Worm (Caenorhabditis elegans) whole organism, young adult: ENCODE results near the gene C33A12.3.

Experiments
- B0261.1 ChIP-seq: sonication (generic microtip); optimal IDR thresholded peaks from 2 replicates; lab custom pipeline; 2016; ENCODE audit warnings: mild to moderate bottlenecking, missing genetic modification characterization, moderate library complexity, missing compliant biosample characterization
- B0336.3 ChIP-seq: fragments of 200-800 bp; sonication (Bioruptor generic); IDR thresholded peaks from 2 replicates; pipeline ENCODE4 v1.3.6; 2022; ENCODE audit warnings: missing genetic modification characterization, missing compliant biosample characterization
- C17E4.6 ChIP-seq: fragments of 200-800 bp; sonication (Bioruptor generic); IDR thresholded peaks from 2 replicates; pipeline ENCODE4 v1.3.6; 2022; ENCODE audit warnings: missing genetic modification reagents, missing genetic modification characterization, missing compliant biosample characterization
- F10E7.11 ChIP-seq: sonication (generic microtip); optimal IDR thresholded peaks from 2 replicates; lab custom pipeline; 2017; ENCODE audit warnings: mild to moderate bottlenecking, missing genetic modification characterization, moderate library complexity, missing compliant biosample characterization
- F22D6.2 ChIP-seq: sonication (generic microtip); optimal IDR thresholded peaks from 2 replicates; lab custom pipeline; 2016; ENCODE audit warnings: mild to moderate bottlenecking, missing genetic modification characterization, missing compliant biosample characterization
- F33H1.4 ChIP-seq: fragments of 200-800 bp; sonication (Bioruptor generic); IDR thresholded peaks from 2 replicates; pipeline ENCODE4 v1.3.6; 2022; ENCODE audit warnings: missing genetic modification reagents, missing genetic modification characterization, missing compliant biosample characterization
- F37B4.10 ChIP-seq: fragments of 200-800 bp; sonication (Bioruptor generic); IDR thresholded peaks from 2 replicates; pipeline ENCODE4 v1.3.6; 2022; ENCODE audit warnings: missing genetic modification characterization, missing compliant biosample characterization
- F49E8.2 ChIP-seq: sonication (generic microtip); optimal IDR thresholded peaks from 3 replicates; lab custom pipeline; 2017; ENCODE audit warnings: missing genetic modification characterization, mild to moderate bottlenecking, missing compliant biosample characterization, antibody characterized with exemption, moderate library complexity; ENCODE audit not compliant: insufficient read depth
- F52B5.7 ChIP-seq: sonication (generic microtip); optimal IDR thresholded peaks from 2 replicates; lab custom pipeline; 2016; ENCODE audit warnings: mild to moderate bottlenecking, missing genetic modification characterization, missing compliant biosample characterization
- F55B11.4 ChIP-seq: sonication (generic microtip); optimal IDR thresholded peaks from 2 replicates; lab custom pipeline; 2016; ENCODE audit warnings: missing compliant biosample characterization, missing genetic modification characterization, borderline replicate concordance; ENCODE audit not compliant: insufficient read depth
- K11D2.4 ChIP-seq: fragments of 200-800 bp; sonication (Bioruptor generic); IDR thresholded peaks from 2 replicates; pipeline ENCODE4 v1.3.6; 2022; ENCODE audit warnings: missing genetic modification reagents, missing genetic modification characterization, missing compliant biosample characterization
- T26A5.8 ChIP-seq: sonication (generic microtip); optimal IDR thresholded peaks from 2 replicates; lab custom pipeline; 2016; ENCODE audit warnings: missing genetic modification characterization, missing compliant biosample characterization
- Y53G8AR.9 ChIP-seq: fragments of 200-800 bp; sonication (Bioruptor generic); conservative IDR thresholded peaks from 2 replicates; pipeline ENCODE4 v1.3.6; 2022; ENCODE audit warnings: missing genetic modification reagents, missing genetic modification characterization, missing compliant biosample characterization
- ama-1 ChIP-seq, 3 experiments: fragments of 150-350 bp in 1 of 3; sonication (generic microtip) in 2 of 3; optimal IDR thresholded peaks; 2 replicates each; lab custom pipeline; 2014 to 2018; ENCODE audit warnings: missing biosample characterization in 2 of 3, missing genetic modification characterization in 2 of 3, missing genetic modification reagents in 2 of 3
- aptf-3 ChIP-seq: fragments of 200-800 bp; sonication (Bioruptor generic); IDR thresholded peaks from 2 replicates; pipeline ENCODE4 v1.3.6; 2022; ENCODE audit warnings: missing genetic modification characterization, missing compliant biosample characterization
- attf-3 ChIP-seq: fragments of 200-800 bp; sonication (Bioruptor generic); conservative IDR thresholded peaks from 2 replicates; pipeline ENCODE4 v1.3.6; 2022; ENCODE audit warnings: missing genetic modification reagents, missing genetic modification characterization, missing compliant biosample characterization
- bed-1 ChIP-seq: fragments of 200-800 bp; sonication (Bioruptor generic); IDR thresholded peaks from 2 replicates; pipeline ENCODE4 v1.3.6; 2022; ENCODE audit warnings: missing genetic modification reagents, missing genetic modification characterization, missing compliant biosample characterization
- ceh-100 ChIP-seq: fragments of 200-800 bp; sonication (Bioruptor generic); IDR thresholded peaks from 2 replicates; pipeline ENCODE4 v1.3.6; 2022; ENCODE audit warnings: missing genetic modification reagents, missing genetic modification characterization, missing compliant biosample characterization
- ceh-27 ChIP-seq: fragments of 200-800 bp; sonication (Bioruptor generic); optimal IDR thresholded peaks from 2 replicates; lab custom pipeline; 2018; ENCODE audit warnings: mild to moderate bottlenecking, missing genetic modification characterization, moderate library complexity, missing compliant biosample characterization
- ceh-40 ChIP-seq: fragments of 200-800 bp; sonication (Bioruptor generic); IDR thresholded peaks from 2 replicates; pipeline ENCODE4 v1.3.6; 2022; ENCODE audit warnings: missing genetic modification characterization, missing compliant biosample characterization
- ceh-79 ChIP-seq: sonication (generic microtip); optimal IDR thresholded peaks from 2 replicates; lab custom pipeline; 2017; ENCODE audit warnings: mild to moderate bottlenecking, missing genetic modification characterization, missing compliant biosample characterization
- chd-7 ChIP-seq: sonication (generic microtip); optimal IDR thresholded peaks from 2 replicates; lab custom pipeline; 2016; ENCODE audit warnings: mild to moderate bottlenecking, missing genetic modification characterization, moderate library complexity, missing compliant biosample characterization
- egl-18 ChIP-seq: fragments of 200-800 bp; sonication (Bioruptor generic); IDR thresholded peaks from 2 replicates; pipeline ENCODE4 v1.3.6; 2022; ENCODE audit warnings: missing genetic modification reagents, missing genetic modification characterization, missing compliant biosample characterization
- egl-44 ChIP-seq: fragments of 200-800 bp; sonication (Bioruptor generic); IDR thresholded peaks from 2 replicates; pipeline ENCODE4 v1.3.6; 2022; ENCODE audit warnings: missing genetic modification reagents, missing genetic modification characterization, missing compliant biosample characterization
- ets-4 ChIP-seq: fragments of 200-800 bp; sonication (Bioruptor generic); optimal IDR thresholded peaks from 2 replicates; lab custom pipeline; 2018; ENCODE audit warnings: mild to moderate bottlenecking, missing genetic modification characterization, missing compliant biosample characterization
- gei-17 ChIP-seq: fragments of 200-800 bp; sonication (Bioruptor generic); optimal IDR thresholded peaks from 2 replicates; lab custom pipeline; 2018; ENCODE audit warnings: mild to moderate bottlenecking, missing genetic modification characterization, missing compliant biosample characterization
- him-1 ChIP-seq: sonication (generic microtip); optimal IDR thresholded peaks from 2 replicates; lab custom pipeline; 2016; ENCODE audit warnings: missing genotype, missing genetic modification reagents, missing genetic modification characterization, missing compliant biosample characterization
- hlh-26 ChIP-seq: fragments of 200-800 bp; sonication (Bioruptor generic); conservative IDR thresholded peaks from 2 replicates; pipeline ENCODE4 v1.3.6; 2022; ENCODE audit warnings: missing genetic modification reagents, missing genetic modification characterization, missing compliant biosample characterization
- let-526 ChIP-seq: fragments of 200-800 bp; sonication (Bioruptor generic); IDR thresholded peaks from 2 replicates; pipeline ENCODE4 v1.3.6; 2022; ENCODE audit warnings: missing genetic modification reagents, missing genetic modification characterization, missing compliant biosample characterization
- lin-35 ChIP-seq, 3 experiments: fragments of 150-350 bp in 2 of 3; sonication (generic microtip) in 1 of 3; optimal IDR thresholded peaks; 2 replicates each; lab custom pipeline; 2014 to 2018; ENCODE audit warnings: missing biosample characterization in 3 of 3, missing genetic modification characterization in 3 of 3, missing genetic modification reagents in 3 of 3
- lin-40 ChIP-seq: sonication (generic microtip); optimal IDR thresholded peaks from 2 replicates; lab custom pipeline; 2016; ENCODE audit warnings: missing genetic modification characterization, mild to moderate bottlenecking, missing compliant biosample characterization, missing genotype, missing genetic modification reagents
- lin-54 ChIP-seq: fragments of 200-800 bp; sonication (Bioruptor generic); optimal IDR thresholded peaks from 2 replicates; lab custom pipeline; 2018; ENCODE audit warnings: mild to moderate bottlenecking, missing genetic modification characterization, missing compliant biosample characterization
- lir-1 ChIP-seq: fragments of 200-800 bp; sonication (Bioruptor generic); conservative IDR thresholded peaks from 2 replicates; pipeline ENCODE4 v1.3.6; 2022; ENCODE audit warnings: missing genetic modification reagents, missing genetic modification characterization, missing compliant biosample characterization
- lsl-1 ChIP-seq: fragments of 200-800 bp; sonication (Bioruptor generic); optimal IDR thresholded peaks from 2 replicates; lab custom pipeline; 2018; ENCODE audit warnings: mild to moderate bottlenecking, missing genetic modification characterization, moderate library complexity, missing compliant biosample characterization
- mcd-1 ChIP-seq: fragments of 200-800 bp; sonication (Bioruptor generic); IDR thresholded peaks from 2 replicates; pipeline ENCODE4 v1.3.6; 2022; ENCODE audit warnings: missing genetic modification reagents, missing genetic modification characterization, missing compliant biosample characterization
- mes-4 ChIP-seq: sonication (generic microtip); optimal IDR thresholded peaks from 2 replicates; lab custom pipeline; 2016; ENCODE audit warnings: missing genotype, missing genetic modification characterization, missing compliant biosample characterization
- mxl-1 ChIP-seq: sonication (generic microtip); optimal IDR thresholded peaks from 2 replicates; lab custom pipeline; 2016; ENCODE audit warnings: missing genetic modification characterization, missing compliant biosample characterization
- nhr-120 ChIP-seq: fragments of 200-800 bp; sonication (Bioruptor generic); IDR thresholded peaks from 2 replicates; pipeline ENCODE4 v1.3.6; 2022; ENCODE audit warnings: missing genetic modification characterization, missing compliant biosample characterization
- nhr-179 ChIP-seq: sonication (generic microtip); optimal IDR thresholded peaks from 2 replicates; lab custom pipeline; 2016; ENCODE audit warnings: mild to moderate bottlenecking, missing genetic modification characterization, missing compliant biosample characterization
- nhr-90 ChIP-seq: sonication (generic microtip); optimal IDR thresholded peaks from 2 replicates; lab custom pipeline; 2016; ENCODE audit warnings: missing genotype, mild to moderate bottlenecking, missing genetic modification characterization, missing compliant biosample characterization
- pha-4 ChIP-seq: fragments of 150-350 bp; sonication (generic microtip); optimal IDR thresholded peaks from 2 replicates; lab custom pipeline; 2014; ENCODE audit warnings: missing biosample characterization, missing genetic modification reagents, missing genetic modification characterization
- rec-8 ChIP-seq, 2 experiments: sonication (generic microtip); optimal IDR thresholded peaks; 2 replicates each; lab custom pipeline; 2016; ENCODE audit warnings: mild to moderate bottlenecking in 2 of 2, missing genetic modification characterization in 2 of 2, missing genetic modification reagents in 2 of 2, missing genotype in 2 of 2, missing biosample characterization in 1 of 2, missing compliant biosample characterization in 1 of 2, moderate library complexity in 1 of 2
- somi-1 ChIP-seq: fragments of 200-800 bp; sonication (Bioruptor generic); optimal IDR thresholded peaks from 2 replicates; lab custom pipeline; 2018; ENCODE audit warnings: mild to moderate bottlenecking, missing genetic modification characterization, missing compliant biosample characterization
- tbp1 ChIP-seq: fragments of 200-800 bp; sonication (Bioruptor generic); optimal IDR thresholded peaks from 2 replicates; lab custom pipeline; 2018; ENCODE audit warnings: mild to moderate bottlenecking, missing genetic modification characterization, missing compliant biosample characterization
- unc-130 ChIP-seq: sonication (generic microtip); optimal IDR thresholded peaks from 2 replicates; lab custom pipeline; 2016; ENCODE audit warnings: missing genetic modification reagents, missing genetic modification characterization, missing compliant biosample characterization
- zfh-2 ChIP-seq: fragments of 200-800 bp; sonication (Bioruptor generic); conservative IDR thresholded peaks from 2 replicates; pipeline ENCODE4 v1.3.6; 2022; ENCODE audit warnings: missing genetic modification reagents, missing genetic modification characterization, missing compliant biosample characterization
- ztf-18 ChIP-seq: sonication (generic microtip); optimal IDR thresholded peaks from 2 replicates; lab custom pipeline; 2016; ENCODE audit warnings: missing genotype, mild to moderate bottlenecking, missing genetic modification characterization, missing compliant biosample characterization
- ztf-22 ChIP-seq: fragments of 200-800 bp; sonication (Bioruptor generic); optimal IDR thresholded peaks from 2 replicates; lab custom pipeline; 2018; ENCODE audit warnings: mild to moderate bottlenecking, missing genetic modification characterization, moderate library complexity, missing compliant biosample characterization
- ztf-3 ChIP-seq: fragments of 200-800 bp; sonication (Bioruptor generic); optimal IDR thresholded peaks from 2 replicates; lab custom pipeline; 2018; ENCODE audit warnings: mild to moderate bottlenecking, missing genetic modification characterization, missing compliant biosample characterization

Gene C33A12.3

DNA sequence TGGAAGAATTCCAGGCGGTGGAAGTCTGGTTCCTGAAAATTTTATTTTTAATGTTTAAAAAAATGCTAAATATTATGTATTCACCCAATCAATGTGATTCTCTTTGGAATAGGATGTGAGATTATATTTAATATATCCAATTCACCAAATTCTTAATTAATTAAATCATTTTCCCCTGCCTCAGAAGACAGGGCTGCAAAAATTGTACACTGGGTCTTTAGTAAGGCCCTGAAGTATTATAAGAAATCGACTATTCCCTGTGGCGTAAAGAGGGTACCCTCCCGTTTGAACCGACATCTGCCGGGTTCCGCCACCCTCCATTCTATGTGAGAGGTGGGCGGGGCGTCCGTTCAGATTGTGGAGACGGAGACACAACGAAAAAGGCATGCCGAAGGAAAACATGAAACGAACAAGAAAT is 1.6 kb downstream of the C33A12.3 start (continued):
- peak in 1 of 2 experiments; percentile 25 for TF ChIP-seq rec-8 (tag; optimal IDR thresholded peaks at IDR 0.05; lab: Kevin White, UChicago)
- no peak for TF ChIP-seq F10E7.11
- peak; percentile 32 for TF ChIP-seq nhr-90 (tag; lab: Kevin White, UChicago)
- TF ChIP-seq F22D6.2 (tag; lab: Kevin White, UChicago), result no peak
- 0 out of 2 replicates have a peak, but pooled peaks have one; percentile 37 for TF ChIP-seq ceh-100 (GFP tag; lab: Robert Waterston, UW)
- peak; percentile 46 for TF ChIP-seq lin-54
- no peak for TF ChIP-seq pha-4 (tag; lab: Kevin White, UChicago)
- peak; percentile 57 for TF ChIP-seq chd-7 (tag; lab: Kevin White, UChicago)
- no peak for TF ChIP-seq nhr-120 (GFP tag; lab: Robert Waterston, UW)
- peak; percentile 22; the same call in 1 of the 2 replicates for TF ChIP-seq F33H1.4
- TF ChIP-seq hlh-26, result no peak
- TF ChIP-seq mcd-1 (GFP tag; lab: Robert Waterston, UW), result peak; percentile 76
- no peak for TF ChIP-seq mes-4
- TF ChIP-seq him-1 (tag; lab: Kevin White, UChicago), result peak; percentile 51
- no peak for TF ChIP-seq ets-4 (GFP tag; lab: Kevin White, UChicago)
- peak; percentile 2 for TF ChIP-seq ztf-18 (tag; lab: Kevin White, UChicago)
- TF ChIP-seq lsl-1 (GFP tag; lab: Kevin White, UChicago), result peak; percentile 36
- TF ChIP-seq F37B4.10 (GFP tag; lab: Robert Waterston, UW), result no peak
- no peak for TF ChIP-seq Y53G8AR.9 (GFP tag; lab: Robert Waterston, UW)
- no peak for TF ChIP-seq unc-130
- no peak for TF ChIP-seq egl-44 (GFP tag; lab: Robert Waterston, UW)
- no peak for TF ChIP-seq aptf-3 (GFP tag; lab: Robert Waterston, UW)
- peak; percentile 88 for TF ChIP-seq lin-40 (tag; lab: Kevin White, UChicago)
- TF ChIP-seq lin-35 (GFP tag; optimal IDR thresholded peaks at IDR 0.05; lab: Kevin White, UChicago), result peak in 1 of 3 experiments; percentile 61
- TF ChIP-seq ama-1 (optimal IDR thresholded peaks at IDR 0.05; lab: Kevin White, UChicago), result peak; percentile 79
- TF ChIP-seq ama-1 (GFP tag; optimal IDR thresholded peaks at IDR 0.05; lab: Kevin White, UChicago), result no peak
- peak; percentile 24 for TF ChIP-seq F52B5.7
- TF ChIP-seq lir-1, result no peak
- no peak for TF ChIP-seq egl-18 (GFP tag; lab: Robert Waterston, UW)
- no peak for TF ChIP-seq let-526 (GFP tag; lab: Robert Waterston, UW)
- peak; percentile 17 for TF ChIP-seq B0261.1 (tag; lab: Kevin White, UChicago)
- no peak for TF ChIP-seq F55B11.4 (tag; lab: Kevin White, UChicago)
- TF ChIP-seq zfh-2 (GFP tag; lab: Robert Waterston, UW), result no peak
- 0 out of 2 replicates have a peak, but pooled peaks have one; percentile 7 for TF ChIP-seq attf-3 (GFP tag; lab: Robert Waterston, UW)
- no peak for TF ChIP-seq nhr-179 (tag; lab: Kevin White, UChicago)
- TF ChIP-seq gei-17 (GFP tag; lab: Kevin White, UChicago), result peak; percentile 55
- TF ChIP-seq B0336.3 (GFP tag; lab: Robert Waterston, UW), result peak; percentile 94
- TF ChIP-seq T26A5.8 (tag; lab: Kevin White, UChicago), result no peak
- TF ChIP-seq ztf-22 (GFP tag; lab: Kevin White, UChicago), result no peak
- TF ChIP-seq F49E8.2 (tag; lab: Kevin White, UChicago), result peak; percentile 56
- 0 out of 2 replicates have a peak, but pooled peaks have one; percentile 18 for TF ChIP-seq K11D2.4 (GFP tag; lab: Robert Waterston, UW)
- TF ChIP-seq C17E4.6 (GFP tag; lab: Robert Waterston, UW), result 0 out of 2 replicates have a peak, but pooled peaks have one; percentile 47
- TF ChIP-seq bed-1, result no peak
- TF ChIP-seq ceh-40 (GFP tag; lab: Robert Waterston, UW), result no peak
- no peak for TF ChIP-seq mxl-1 (tag; lab: Kevin White, UChicago)
- TF ChIP-seq somi-1, result no peak
- peak; percentile 73 for TF ChIP-seq tbp1 (GFP tag; lab: Kevin White, UChicago)
- TF ChIP-seq ztf-3, result no peak
- TF ChIP-seq ceh-27 (GFP tag; lab: Kevin White, UChicago), result peak; percentile 74
- TF ChIP-seq ceh-79, result no peak
